Fruit fly (Drosophila melanogaster) whole organism, embryonic: Measurements from ENCODE around the gene Ir67a.
A peak's percentile ranks its signal among the peaks of the same experiment; 100 is the strongest.

Source experiments
- Antp ChIP-seq: fragments of 200-800 bp; sonication (Bioruptor generic); optimal IDR thresholded peaks from 3 replicates; lab custom pipeline; 2016; ENCODE audit warnings: missing biosample characterization, missing genetic modification characterization
- Bdp1 ChIP-seq: fragments of 200-800 bp; sonication (Bioruptor generic); optimal IDR thresholded peaks from 3 replicates; lab custom pipeline; 2016; ENCODE audit warnings: missing biosample characterization, missing genetic modification characterization
- BtbVII ChIP-seq: fragments of 200-800 bp; sonication (Bioruptor generic); optimal IDR thresholded peaks from 3 replicates; lab custom pipeline; 2017; ENCODE audit warnings: missing biosample characterization, mild to moderate bottlenecking, missing genetic modification characterization
- CG11398 ChIP-seq: fragments of 200-800 bp; sonication (Bioruptor generic); optimal IDR thresholded peaks from 2 replicates; lab custom pipeline; 2016; ENCODE audit warnings: missing biosample characterization, missing genetic modification characterization
- CG11723 ChIP-seq: fragments of 200-800 bp; sonication (Bioruptor generic); optimal IDR thresholded peaks from 2 replicates; lab custom pipeline; 2017; ENCODE audit warnings: missing biosample characterization, mild to moderate bottlenecking, missing genetic modification characterization
- CG14050 ChIP-seq: fragments of 200-800 bp; sonication (Bioruptor generic); IDR thresholded peaks from 3 replicates; pipeline ENCODE4 v1.3.6; 2022; ENCODE audit warnings: missing biosample characterization, missing genetic modification characterization
- CG14667 ChIP-seq: fragments of 200-800 bp; sonication (Bioruptor generic); IDR thresholded peaks from 2 replicates; pipeline ENCODE4 v1.3.6; 2022; ENCODE audit warnings: missing biosample characterization, missing genetic modification characterization
- CG15601 ChIP-seq: fragments of 200-800 bp; sonication (Bioruptor generic); optimal IDR thresholded peaks from 3 replicates; lab custom pipeline; 2019; ENCODE audit warnings: missing biosample characterization, mild to moderate bottlenecking, missing genetic modification characterization, moderate library complexity
- CG1603 ChIP-seq: fragments of 200-800 bp; sonication (Bioruptor generic); optimal IDR thresholded peaks from 2 replicates; lab custom pipeline; 2019; ENCODE audit warnings: missing biosample characterization, mild to moderate bottlenecking, missing genetic modification characterization, moderate library complexity
- CG2129 ChIP-seq: fragments of 200-800 bp; sonication (Bioruptor generic); IDR thresholded peaks from 2 replicates; pipeline ENCODE4 v1.3.6; 2022; ENCODE audit warnings: missing biosample characterization, missing genetic modification characterization; ENCODE audit not compliant: partially characterized antibody
- CG30403 ChIP-seq: fragments of 200-800 bp; sonication (Bioruptor generic); optimal IDR thresholded peaks from 3 replicates; lab custom pipeline; 2016; ENCODE audit warnings: missing biosample characterization, missing genetic modification characterization
- CG31224 ChIP-seq: fragments of 200-800 bp; sonication (Bioruptor generic); IDR thresholded peaks from 2 replicates; pipeline ENCODE4 v1.3.6; 2022; ENCODE audit warnings: missing biosample characterization, missing genetic modification characterization
- CG3163 ChIP-seq: fragments of 200-800 bp; sonication (Bioruptor generic); optimal IDR thresholded peaks from 3 replicates; lab custom pipeline; 2016; ENCODE audit warnings: missing biosample characterization, missing genetic modification characterization
- CG32767 ChIP-seq: fragments of 200-800 bp; sonication (Bioruptor generic); IDR thresholded peaks from 2 replicates; pipeline ENCODE4 v1.3.6; 2022; ENCODE audit warnings: missing biosample characterization, missing genetic modification characterization
- CG34376 ChIP-seq: fragments of 200-800 bp; sonication (Bioruptor generic); optimal IDR thresholded peaks from 2 replicates; lab custom pipeline; 2018; ENCODE audit warnings: missing biosample characterization, mild to moderate bottlenecking, missing genetic modification characterization
- CG5180 ChIP-seq: fragments of 200-800 bp; sonication (Bioruptor generic); optimal IDR thresholded peaks from 3 replicates; lab custom pipeline; 2017; ENCODE audit warnings: missing biosample characterization, missing genetic modification characterization, mild to moderate bottlenecking, moderate library complexity, missing genetic modification reagents
- CG6689 ChIP-seq: fragments of 200-800 bp; sonication (Bioruptor generic); IDR thresholded peaks from 2 replicates; pipeline ENCODE4 v1.3.6; 2022; ENCODE audit warnings: missing biosample characterization, missing genetic modification characterization
- CG7357 ChIP-seq: fragments of 200-800 bp; sonication (Bioruptor generic); IDR thresholded peaks from 3 replicates; pipeline ENCODE4 v1.3.6; 2022; ENCODE audit warnings: missing biosample characterization, missing genetic modification characterization
- CG7556 ChIP-seq: fragments of 200-800 bp; sonication (Bioruptor generic); optimal IDR thresholded peaks from 2 replicates; lab custom pipeline; 2017; ENCODE audit warnings: missing biosample characterization, mild to moderate bottlenecking, missing genetic modification characterization
- CG7786 ChIP-seq: fragments of 200-800 bp; sonication (Bioruptor generic); optimal IDR thresholded peaks from 2 replicates; lab custom pipeline; 2016; ENCODE audit warnings: missing biosample characterization, missing genetic modification characterization
- CG8290 ChIP-seq, 3 experiments: fragments of 200-800 bp; sonication (Bioruptor generic); optimal IDR thresholded peaks; 2 replicates each; lab custom pipeline; 2016 to 2019; ENCODE audit warnings: missing biosample characterization in 3 of 3, missing genetic modification characterization in 3 of 3, mild to moderate bottlenecking in 2 of 3, moderate library complexity in 1 of 3
- Camta ChIP-seq: fragments of 200-800 bp; sonication (Bioruptor generic); optimal IDR thresholded peaks from 2 replicates; lab custom pipeline; 2016; ENCODE audit warnings: missing biosample characterization, missing genetic modification characterization
- Dad ChIP-seq: fragments of 200-800 bp; sonication (Bioruptor generic); optimal IDR thresholded peaks from 3 replicates; lab custom pipeline; 2016; ENCODE audit warnings: missing biosample characterization, missing genetic modification characterization
- Dip3 ChIP-seq: fragments of 200-800 bp; sonication (Bioruptor generic); optimal IDR thresholded peaks from 3 replicates; lab custom pipeline; 2016; ENCODE audit warnings: missing biosample characterization, missing genetic modification characterization
- ERR ChIP-seq: fragments of 200-800 bp; sonication (Bioruptor generic); optimal IDR thresholded peaks from 2 replicates; lab custom pipeline; 2016; ENCODE audit warnings: missing biosample characterization, missing genetic modification characterization
- Fer3 ChIP-seq: fragments of 200-800 bp; sonication (Bioruptor generic); optimal IDR thresholded peaks from 2 replicates; lab custom pipeline; 2018; ENCODE audit warnings: missing biosample characterization, mild to moderate bottlenecking, missing genetic modification characterization, moderate library complexity
- Ssrp ChIP-seq: fragments of 200-800 bp; sonication (Bioruptor generic); optimal IDR thresholded peaks from 2 replicates; lab custom pipeline; 2018; ENCODE audit warnings: missing biosample characterization, mild to moderate bottlenecking, missing genetic modification characterization, moderate library complexity
- TFAM ChIP-seq: fragments of 200-800 bp; sonication (Bioruptor generic); optimal IDR thresholded peaks from 2 replicates; lab custom pipeline; 2017; ENCODE audit warnings: missing biosample characterization, missing genetic modification characterization, inconsistent platforms
- bigmax ChIP-seq: fragments of 200-800 bp; sonication (Bioruptor generic); optimal IDR thresholded peaks from 2 replicates; lab custom pipeline; 2018; ENCODE audit warnings: missing biosample characterization, mild to moderate bottlenecking, missing genetic modification characterization
- chif ChIP-seq, 2 experiments: fragments of 200-800 bp; sonication (Bioruptor generic); optimal IDR thresholded peaks; 3 replicates each; lab custom pipeline; 2016; ENCODE audit warnings: missing biosample characterization in 2 of 2, missing genetic modification characterization in 2 of 2
- chn ChIP-seq: fragments of 200-800 bp; sonication (Bioruptor generic); optimal IDR thresholded peaks from 2 replicates; lab custom pipeline; 2016; ENCODE audit warnings: missing biosample characterization, missing genetic modification characterization
- disco-r ChIP-seq: fragments of 200-800 bp; sonication (Bioruptor generic); optimal IDR thresholded peaks from 2 replicates; lab custom pipeline; 2016; ENCODE audit warnings: missing biosample characterization, missing genetic modification characterization
- dysf ChIP-seq: fragments of 200-800 bp; sonication (Bioruptor generic); IDR thresholded peaks from 3 replicates; pipeline ENCODE4 v1.3.6; 2022; ENCODE audit warnings: missing biosample characterization, missing genetic modification characterization
- fd102C ChIP-seq: fragments of 200-800 bp; sonication (Bioruptor generic); optimal IDR thresholded peaks from 2 replicates; lab custom pipeline; 2018; ENCODE audit warnings: missing biosample characterization, mild to moderate bottlenecking, missing genetic modification characterization, moderate library complexity
- gsb-n ChIP-seq: fragments of 200-800 bp; sonication (Bioruptor generic); optimal IDR thresholded peaks from 3 replicates; lab custom pipeline; 2018; ENCODE audit warnings: missing biosample characterization, mild to moderate bottlenecking, missing genetic modification characterization
- jigr1 ChIP-seq: fragments of 200-800 bp; sonication (Bioruptor generic); IDR thresholded peaks from 3 replicates; pipeline ENCODE4 v1.3.6; 2022; ENCODE audit warnings: missing biosample characterization, missing genetic modification characterization
- mirr ChIP-seq: fragments of 200-800 bp; sonication (Bioruptor generic); optimal IDR thresholded peaks from 3 replicates; lab custom pipeline; 2018; ENCODE audit warnings: missing biosample characterization, mild to moderate bottlenecking, missing genetic modification characterization
- nmo ChIP-seq: fragments of 200-800 bp; sonication (Bioruptor generic); optimal IDR thresholded peaks from 2 replicates; lab custom pipeline; 2018; ENCODE audit warnings: missing biosample characterization, mild to moderate bottlenecking, missing genetic modification characterization, moderate library complexity
- otp ChIP-seq: fragments of 200-800 bp; sonication (Bioruptor generic); IDR thresholded peaks from 3 replicates; pipeline ENCODE4, ENCODE4 v1.3.6; 2022; ENCODE audit warnings: missing biosample characterization, missing genetic modification characterization
- p53 ChIP-seq: fragments of 200-800 bp; sonication (Bioruptor generic); optimal IDR thresholded peaks from 2 replicates; lab custom pipeline; 2016; ENCODE audit warnings: missing biosample characterization, missing genetic modification characterization
- pum ChIP-seq: fragments of 200-800 bp; sonication (Bioruptor generic); optimal IDR thresholded peaks from 2 replicates; lab custom pipeline; 2016; ENCODE audit warnings: missing biosample characterization, missing genetic modification characterization
- ro ChIP-seq: fragments of 200-800 bp; sonication (Bioruptor generic); IDR thresholded peaks from 2 replicates; pipeline ENCODE4 v1.3.6; 2022; ENCODE audit warnings: missing biosample characterization, missing genetic modification characterization
- sima ChIP-seq: fragments of 200-800 bp; sonication (Bioruptor generic); optimal IDR thresholded peaks from 2 replicates; lab custom pipeline; 2016; ENCODE audit warnings: missing biosample characterization, missing genetic modification characterization
- slbo ChIP-seq: fragments of 200-800 bp; sonication (Bioruptor generic); IDR thresholded peaks from 2 replicates; pipeline ENCODE4 v1.3.6; 2022; ENCODE audit warnings: missing biosample characterization, missing genetic modification characterization
- sob ChIP-seq: fragments of 200-800 bp; sonication (Bioruptor generic); IDR thresholded peaks from 2 replicates; pipeline ENCODE4 v1.3.6; 2022; ENCODE audit warnings: missing biosample characterization, missing genetic modification characterization
- stc ChIP-seq: fragments of 200-800 bp; sonication (Bioruptor generic); IDR thresholded peaks from 2 replicates; pipeline ENCODE4 v1.3.6; 2022; ENCODE audit warnings: missing biosample characterization, missing genetic modification characterization
- trem ChIP-seq: fragments of 200-800 bp; optimal IDR thresholded peaks from 3 replicates; lab custom pipeline; 2019; ENCODE audit warnings: missing biosample characterization, mild to moderate bottlenecking, missing genetic modification characterization, moderate library complexity
- unpg ChIP-seq: fragments of 200-800 bp; sonication (Bioruptor generic); optimal IDR thresholded peaks from 3 replicates; lab custom pipeline; 2018; ENCODE audit warnings: missing biosample characterization, mild to moderate bottlenecking, missing genetic modification characterization, moderate library complexity
- wek ChIP-seq: fragments of 200-800 bp; sonication (Bioruptor generic); optimal IDR thresholded peaks from 3 replicates; lab custom pipeline; 2018; ENCODE audit warnings: missing biosample characterization, mild to moderate bottlenecking, missing genetic modification characterization, moderate library complexity
- zen2 ChIP-seq: fragments of 200-800 bp; sonication (Bioruptor generic); IDR thresholded peaks from 3 replicates; pipeline ENCODE4 v1.3.6; 2022; ENCODE audit warnings: missing biosample characterization, missing genetic modification characterization; ENCODE audit not compliant: partially characterized antibody

Gene Ir67a

dm6 chr3L:9509037-9509830 is 34.6 kb downstream of the Ir67a start, which contains the start of gene CG3408 (continued):
- TF ChIP-seq wek (no peak), chn (GFP tag; lab: Kevin White, UChicago) (no peak), jigr1 (GFP tag; lab: Robert Waterston, UW) (no peak), CG15601 (tag; lab: Kevin White, UChicago) (peak; percentile 31), CG7786 (GFP tag; lab: Kevin White, UChicago) (no peak), stc (GFP tag; lab: Robert Waterston, UW) (no peak), Camta (no peak), Dip3 (no peak), gsb-n (no peak), TFAM (no peak), CG11723 (GFP tag; lab: Kevin White, UChicago) (no peak), sob (GFP tag; lab: Robert Waterston, UW) (0 out of 2 replicates have a peak, but pooled peaks have one; percentile 14), Ssrp (tag; lab: Kevin White, UChicago) (no peak), CG1603 (tag; lab: Kevin White, UChicago) (peak; percentile 67), Fer3 (tag; lab: Kevin White, UChicago) (no peak), Bdp1 (no peak), CG14667 (GFP tag; lab: Robert Waterston, UW) (no peak), CG32767 (GFP tag; lab: Robert Waterston, UW) (no peak), BtbVII (GFP tag; lab: Kevin White, UChicago) (no peak), CG31224 (GFP tag; lab: Robert Waterston, UW) (no peak), CG11398 (GFP tag; lab: Kevin White, UChicago) (no peak), zen2 (GFP tag; lab: Robert Waterston, UW) (no peak), CG7357 (no peak; the same call in 2 of the 3 replicates), otp (no peak), nmo (GFP tag; lab: Kevin White, UChicago) (peak; percentile 37), dysf (GFP tag; lab: Robert Waterston, UW) (no peak), CG7556 (GFP tag; lab: Kevin White, UChicago) (peak; percentile 6), ERR (GFP tag; lab: Kevin White, UChicago) (no peak), Antp (GFP tag; lab: Kevin White, UChicago) (no peak), Dad (GFP tag; lab: Kevin White, UChicago) (peak; percentile 32), mirr (peak; percentile 55), CG30403 (GFP tag; lab: Kevin White, UChicago) (no peak), CG14050 (GFP tag; lab: Robert Waterston, UW) (no peak), chif (GFP tag; optimal IDR thresholded peaks at IDR 0.05; lab: Kevin White, UChicago) (no peak), fd102C (GFP tag; lab: Kevin White, UChicago) (peak; percentile 36), trem (tag; lab: Kevin White, UChicago) (peak; percentile 29), p53 (no peak), CG6689 (GFP tag; lab: Robert Waterston, UW) (no peak), CG5180 (GFP tag; lab: Kevin White, UChicago) (no peak), disco-r (GFP tag; lab: Kevin White, UChicago) (no peak), slbo (GFP tag; lab: Robert Waterston, UW) (no peak), CG2129 (GFP tag; lab: Robert Waterston, UW) (no peak), pum (GFP tag; lab: Kevin White, UChicago) (no peak), unpg (GFP tag; lab: Kevin White, UChicago) (no peak), CG3163 (GFP tag; lab: Kevin White, UChicago) (no peak), bigmax (GFP tag; lab: Kevin White, UChicago) (no peak), CG34376 (peak; percentile 82), ro (no peak), CG8290 (GFP tag; optimal IDR thresholded peaks at IDR 0.05; lab: Kevin White, UChicago) (peak; percentile 17), CG8290 (tag; optimal IDR thresholded peaks at IDR 0.05; lab: Kevin White, UChicago) (peak in 1 of 2 experiments; percentile 48), sima (GFP tag; lab: Kevin White, UChicago) (no peak)
